Worm (Caenorhabditis elegans) whole organism, late embryonic: ENCODE measurements around the gene snai-1.

ENCODE experiments used
- C08G9.2 ChIP-seq: sonication (generic microtip); optimal IDR thresholded peaks from 2 replicates; lab custom pipeline; 2016; ENCODE audit warnings: mild to moderate bottlenecking, missing genetic modification characterization, moderate library complexity, missing compliant biosample characterization
- C38D4.7 ChIP-seq: fragments of 200-800 bp; sonication (Bioruptor generic); optimal IDR thresholded peaks from 2 replicates; lab custom pipeline; 2018; ENCODE audit warnings: mild to moderate bottlenecking, missing genetic modification characterization, moderate library complexity, missing compliant biosample characterization
- F13H6.1 ChIP-seq: sonication (generic microtip); optimal IDR thresholded peaks from 2 replicates; lab custom pipeline; 2016; ENCODE audit warnings: missing genetic modification characterization, missing compliant biosample characterization
- K02D7.2 ChIP-seq: sonication (generic microtip); optimal IDR thresholded peaks from 2 replicates; lab custom pipeline; 2017; ENCODE audit warnings: mild to moderate bottlenecking, missing genetic modification characterization, missing compliant biosample characterization
- K09A11.1 ChIP-seq: sonication (generic microtip); optimal IDR thresholded peaks from 2 replicates; lab custom pipeline; 2017; ENCODE audit warnings: antibody characterized with exemption, mild to moderate bottlenecking, missing genetic modification characterization, missing compliant biosample characterization; ENCODE audit not compliant: insufficient read depth
- Y22D7AL.16 ChIP-seq: sonication (generic microtip); optimal IDR thresholded peaks from 2 replicates; lab custom pipeline; 2016; ENCODE audit warnings: missing genetic modification characterization, missing compliant biosample characterization
- ahr-1 ChIP-seq: sonication (generic microtip); optimal IDR thresholded peaks from 2 replicates; lab custom pipeline; 2016; ENCODE audit warnings: missing genetic modification characterization, missing compliant biosample characterization
- ama-1 ChIP-seq: fragments of 150-350 bp; optimal IDR thresholded peaks from 2 replicates; lab custom pipeline; 2014
- ceh-18 ChIP-seq: sonication (generic microtip); optimal IDR thresholded peaks from 2 replicates; lab custom pipeline; 2016; ENCODE audit warnings: missing genetic modification characterization, missing compliant biosample characterization
- ceh-2 ChIP-seq: sonication (generic microtip); optimal IDR thresholded peaks from 2 replicates; lab custom pipeline; 2016; ENCODE audit warnings: missing genotype, missing genetic modification characterization, missing compliant biosample characterization
- ceh-22 ChIP-seq: sonication (generic microtip); optimal IDR thresholded peaks from 2 replicates; lab custom pipeline; 2017; ENCODE audit warnings: missing biosample characterization, missing genetic modification characterization
- ceh-24 ChIP-seq: sonication (generic microtip); optimal IDR thresholded peaks from 2 replicates; lab custom pipeline; 2016; ENCODE audit warnings: mild to moderate bottlenecking, missing genetic modification characterization, missing compliant biosample characterization
- ceh-30 ChIP-seq: fragments of 150-350 bp; optimal IDR thresholded peaks from 2 replicates; lab custom pipeline; 2014; ENCODE audit warnings: missing biosample characterization, missing genetic modification characterization
- ceh-31 ChIP-seq: sonication (generic microtip); optimal IDR thresholded peaks from 2 replicates; lab custom pipeline; 2016; ENCODE audit warnings: missing genetic modification characterization, missing compliant biosample characterization
- ceh-48 ChIP-seq: sonication (generic microtip); optimal IDR thresholded peaks from 2 replicates; lab custom pipeline; 2016; ENCODE audit warnings: missing genetic modification characterization, inconsistent platforms, missing compliant biosample characterization
- ceh-6 ChIP-seq: fragments of 200-800 bp; sonication (Bioruptor generic); optimal IDR thresholded peaks from 2 replicates; lab custom pipeline; 2018; ENCODE audit warnings: mild to moderate bottlenecking, missing genetic modification characterization, missing compliant biosample characterization
- ceh-9 ChIP-seq: sonication (generic microtip); optimal IDR thresholded peaks from 2 replicates; lab custom pipeline; 2016; ENCODE audit warnings: mild to moderate bottlenecking, missing genetic modification characterization, inconsistent platforms, missing compliant biosample characterization
- che-1 ChIP-seq: sonication (generic microtip); optimal IDR thresholded peaks from 2 replicates; lab custom pipeline; 2016; ENCODE audit warnings: mild to moderate bottlenecking, missing genetic modification characterization, missing compliant biosample characterization
- elt-2 ChIP-seq: sonication (generic microtip); optimal IDR thresholded peaks from 2 replicates; lab custom pipeline; 2016; ENCODE audit warnings: missing genetic modification reagents, missing genetic modification characterization, missing compliant biosample characterization
- elt-4 ChIP-seq: sonication (generic microtip); optimal IDR thresholded peaks from 2 replicates; lab custom pipeline; 2016; ENCODE audit warnings: missing genetic modification characterization, missing compliant biosample characterization
- ets-4 ChIP-seq: sonication (generic microtip); optimal IDR thresholded peaks from 2 replicates; lab custom pipeline; 2016; ENCODE audit warnings: missing genetic modification characterization, missing compliant biosample characterization
- eyg-1 ChIP-seq: sonication (generic microtip); optimal IDR thresholded peaks from 2 replicates; lab custom pipeline; 2016; ENCODE audit warnings: missing genotype, missing genetic modification characterization, missing compliant biosample characterization
- fkh-10 ChIP-seq: fragments of 150-350 bp; optimal IDR thresholded peaks from 2 replicates; lab custom pipeline; 2014; ENCODE audit warnings: missing biosample characterization, missing genetic modification reagents, missing genetic modification characterization
- fkh-6 ChIP-seq: sonication (generic microtip); optimal IDR thresholded peaks from 2 replicates; lab custom pipeline; 2016; ENCODE audit warnings: missing genetic modification characterization, missing compliant biosample characterization
- hlh-15 ChIP-seq: sonication (generic microtip); optimal IDR thresholded peaks from 2 replicates; lab custom pipeline; 2016; ENCODE audit warnings: missing genetic modification characterization, missing compliant biosample characterization
- hlh-30 ChIP-seq: sonication (generic microtip); optimal IDR thresholded peaks from 2 replicates; lab custom pipeline; 2017; ENCODE audit warnings: antibody characterized with exemption, missing genetic modification characterization, missing compliant biosample characterization; ENCODE audit not compliant: insufficient read depth
- hlh-6 ChIP-seq: sonication (generic microtip); optimal IDR thresholded peaks from 2 replicates; lab custom pipeline; 2016; ENCODE audit warnings: missing genotype, missing genetic modification characterization, missing compliant biosample characterization
- lim-6 ChIP-seq: sonication (generic microtip); optimal IDR thresholded peaks from 2 replicates; lab custom pipeline; 2016; ENCODE audit warnings: missing genetic modification characterization, missing compliant biosample characterization
- lin-11 ChIP-seq: fragments of 200-800 bp; sonication (Bioruptor generic); optimal IDR thresholded peaks from 2 replicates; lab custom pipeline; 2018; ENCODE audit warnings: mild to moderate bottlenecking, missing genetic modification characterization, missing compliant biosample characterization
- mec-3 ChIP-seq: sonication (generic microtip); optimal IDR thresholded peaks from 2 replicates; lab custom pipeline; 2016; ENCODE audit warnings: borderline replicate concordance, missing genetic modification characterization, missing compliant biosample characterization
- nfya-1 ChIP-seq: sonication (generic microtip); optimal IDR thresholded peaks from 2 replicates; lab custom pipeline; 2017; ENCODE audit warnings: missing genetic modification characterization, mild to moderate bottlenecking, missing compliant biosample characterization, antibody characterized with exemption, moderate library complexity
- nhr-11 ChIP-seq: fragments of 150-350 bp; optimal IDR thresholded peaks from 2 replicates; lab custom pipeline; 2014; ENCODE audit warnings: missing biosample characterization, missing genetic modification characterization
- npax-4 ChIP-seq: sonication (generic microtip); optimal IDR thresholded peaks from 2 replicates; lab custom pipeline; 2016; ENCODE audit warnings: missing genetic modification characterization, missing compliant biosample characterization
- odd-2 ChIP-seq: sonication (generic microtip); optimal IDR thresholded peaks from 2 replicates; lab custom pipeline; 2017; ENCODE audit warnings: antibody characterized with exemption, mild to moderate bottlenecking, missing genetic modification characterization, missing compliant biosample characterization
- pag-3 ChIP-seq: sonication (generic microtip); optimal IDR thresholded peaks from 2 replicates; lab custom pipeline; 2016; ENCODE audit warnings: missing compliant biosample characterization, missing genetic modification characterization, borderline replicate concordance
- pax-1 ChIP-seq: fragments of 150-350 bp; optimal IDR thresholded peaks from 2 replicates; lab custom pipeline; 2014; ENCODE audit warnings: missing biosample characterization, missing genetic modification characterization
- pros-1 ChIP-seq: fragments of 150-350 bp; optimal IDR thresholded peaks from 2 replicates; lab custom pipeline; 2014; ENCODE audit warnings: missing biosample characterization, missing genetic modification reagents, missing genetic modification characterization
- ref-2 ChIP-seq: sonication (generic microtip); optimal IDR thresholded peaks from 2 replicates; lab custom pipeline; 2016; ENCODE audit warnings: missing genetic modification characterization, missing compliant biosample characterization
- sdc-2 ChIP-seq: sonication (generic microtip); optimal IDR thresholded peaks from 2 replicates; lab custom pipeline; 2016; ENCODE audit warnings: missing genotype, missing genetic modification characterization, missing compliant biosample characterization
- sox-4 ChIP-seq: sonication (generic microtip); optimal IDR thresholded peaks from 2 replicates; lab custom pipeline; 2017; ENCODE audit warnings: mild to moderate bottlenecking, missing genetic modification characterization, inconsistent platforms, missing compliant biosample characterization
- syd-9 ChIP-seq: sonication (generic microtip); optimal IDR thresholded peaks from 2 replicates; lab custom pipeline; 2016; ENCODE audit warnings: mild to moderate bottlenecking, missing genetic modification characterization, moderate library complexity, missing compliant biosample characterization
- tbx-7 ChIP-seq: sonication (generic microtip); optimal IDR thresholded peaks from 2 replicates; lab custom pipeline; 2016; ENCODE audit warnings: missing genotype, missing genetic modification characterization, missing compliant biosample characterization
- ttx-3 ChIP-seq: sonication (generic microtip); optimal IDR thresholded peaks from 2 replicates; lab custom pipeline; 2016; ENCODE audit warnings: missing genetic modification reagents, missing genetic modification characterization, missing compliant biosample characterization
- unc-55 ChIP-seq: sonication (generic microtip); optimal IDR thresholded peaks from 2 replicates; lab custom pipeline; 2017; ENCODE audit warnings: missing biosample characterization, missing genetic modification reagents, missing genetic modification characterization
- unc-86 ChIP-seq: sonication (generic microtip); optimal IDR thresholded peaks from 2 replicates; lab custom pipeline; 2016; ENCODE audit warnings: missing genetic modification characterization, missing compliant biosample characterization
- zip-5 ChIP-seq: sonication (generic microtip); optimal IDR thresholded peaks from 2 replicates; lab custom pipeline; 2016; ENCODE audit warnings: missing genetic modification characterization, missing compliant biosample characterization

The snai-1 gene

DNA sequence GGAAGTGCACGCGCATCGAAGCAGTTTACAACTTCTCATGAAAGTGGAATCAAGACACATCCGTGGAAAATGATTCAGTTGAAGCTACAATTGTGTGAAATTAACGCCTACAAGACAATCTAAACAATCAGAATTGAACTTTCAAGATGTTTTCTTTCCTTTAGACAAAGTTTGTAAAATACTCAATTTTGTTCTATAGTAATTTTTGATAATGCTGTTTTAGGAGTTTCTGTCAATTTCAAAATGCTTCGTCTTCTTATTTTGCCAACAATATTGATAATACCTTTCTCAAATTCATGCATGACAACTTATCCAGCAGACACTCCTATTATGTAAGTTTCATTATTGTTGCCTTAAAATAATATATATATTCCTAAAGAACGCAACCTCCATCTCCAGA lies 44.4 kb downstream of the snai-1 start, which contains the start of gene T21D12.11:
T21D12.11 (plus strand) TSS at position 301 of the 400 bp plus-strand sequence.
- TF ChIP-seq elt-4 (tag; lab: Kevin White, UChicago) (no peak), C38D4.7 (no peak), pros-1 (tag; lab: Kevin White, UChicago) (no peak), ceh-6 (GFP tag; lab: Kevin White, UChicago) (no peak), hlh-6 (no peak), ceh-48 (tag; lab: Kevin White, UChicago) (no peak), odd-2 (no peak), ref-2 (tag; lab: Kevin White, UChicago) (no peak), elt-2 (tag; lab: Kevin White, UChicago) (no peak), zip-5 (tag; lab: Kevin White, UChicago) (no peak), ceh-24 (tag; lab: Kevin White, UChicago) (no peak), unc-86 (tag; lab: Kevin White, UChicago) (no peak), mec-3 (no peak), npax-4 (no peak)

- no peak for TF ChIP-seq ama-1
- no peak for TF ChIP-seq ttx-3 (tag; lab: Kevin White, UChicago)
- TF ChIP-seq ceh-22 (tag; lab: Kevin White, UChicago), result no peak
- TF ChIP-seq lin-11, result no peak
- no peak for TF ChIP-seq fkh-6 (tag; lab: Kevin White, UChicago)
- no peak for TF ChIP-seq pag-3 (tag; lab: Kevin White, UChicago)
- no peak for TF ChIP-seq K02D7.2 (tag; lab: Kevin White, UChicago)
- TF ChIP-seq ceh-30 (tag; lab: Kevin White, UChicago), result no peak
- no peak for TF ChIP-seq sox-4
- no peak for TF ChIP-seq zip-5 (tag; lab: Kevin White, UChicago)
- TF ChIP-seq ceh-9 (tag; lab: Kevin White, UChicago), result no peak
- TF ChIP-seq, all 69 proteins: peak for 0
Observed at ce11 chrIV:266148-266547, 47.4 kb downstream of the snai-1 start, which contains the start of gene T21D12.12. TSS of gene T21D12.12 (plus strand) at chrIV:266448.

DNA sequence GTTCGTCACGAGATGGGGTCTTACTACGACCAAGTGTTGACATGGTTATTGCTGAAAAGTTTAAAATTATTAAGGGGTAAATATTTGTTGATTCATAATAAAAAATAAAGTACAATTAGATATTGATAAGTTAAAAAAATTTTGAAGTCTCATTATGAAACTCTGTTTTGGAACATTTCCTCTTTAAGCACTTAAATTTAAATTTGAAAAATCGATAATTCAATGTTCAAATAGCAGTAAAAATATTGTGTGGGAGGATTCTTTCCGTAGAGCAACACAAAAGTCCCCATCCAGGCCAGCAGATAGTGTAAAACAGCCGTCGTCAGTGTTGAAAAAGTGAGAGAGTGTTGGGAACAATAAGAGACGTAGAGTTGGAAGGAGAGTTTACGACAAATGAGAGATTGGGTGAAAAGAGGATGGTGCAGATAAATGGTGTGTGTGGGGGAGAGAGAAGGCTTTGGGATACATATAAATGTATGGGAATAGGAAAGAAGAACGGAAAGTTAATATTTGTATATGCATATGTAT lies 49.3 kb downstream of the snai-1 start, which contains the start of gene pat-6:
pat-6 (minus strand) TSS at position 51 of the 528 bp plus-strand sequence.
- peak; percentile 42 for TF ChIP-seq unc-55
- peak; percentile 36 for TF ChIP-seq ceh-31
- no peak for TF ChIP-seq sdc-2
- TF ChIP-seq C08G9.2 (tag; lab: Kevin White, UChicago), result no peak
- peak; percentile 26 for TF ChIP-seq ceh-18
- peak; percentile 1 for TF ChIP-seq pax-1 (tag; lab: Kevin White, UChicago)
- peak; percentile 57 for TF ChIP-seq nfya-1

DNA sequence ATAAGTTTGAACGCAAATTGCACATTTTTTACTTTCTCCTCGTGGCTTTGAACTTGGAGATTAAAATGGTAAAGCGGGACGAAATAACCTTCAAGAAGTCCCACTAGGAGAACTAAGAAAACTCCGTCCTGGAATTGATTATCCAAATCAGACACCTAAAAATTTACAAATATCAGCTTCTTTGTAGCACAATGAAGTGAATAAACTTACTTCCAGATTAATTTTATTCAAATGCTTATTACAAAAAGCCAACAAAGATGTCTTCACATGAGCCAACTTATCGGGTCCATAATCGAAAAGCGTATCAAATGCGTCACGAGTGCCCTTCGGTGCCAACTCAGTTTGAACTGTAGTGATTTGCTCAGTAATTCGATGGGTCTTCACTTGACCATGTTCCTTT lies 51.1 kb downstream of the snai-1 start:
- TF ChIP-seq ceh-9 (tag; lab: Kevin White, UChicago) (no peak), pag-3 (tag; lab: Kevin White, UChicago) (no peak)

DNA sequence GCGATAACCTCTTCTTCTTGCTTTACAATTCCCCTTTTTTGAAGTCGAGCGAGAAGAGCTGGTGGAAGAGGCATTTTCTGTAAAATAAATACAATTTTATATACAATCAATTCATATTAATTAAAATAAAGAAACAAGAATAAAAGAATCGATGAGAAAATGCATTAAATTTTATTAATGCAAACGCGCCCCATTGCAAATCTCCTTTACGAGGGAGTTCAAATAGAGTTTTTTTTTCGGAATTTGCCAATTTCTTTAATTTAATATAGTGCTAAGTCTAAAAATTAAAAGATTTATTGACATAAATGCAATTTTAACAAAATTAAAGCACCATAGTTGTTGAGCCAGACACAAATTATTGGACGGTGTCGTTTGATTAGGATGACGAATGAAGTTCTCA lies 51.9 kb downstream of the snai-1 start, which contains the start of gene pqbp-1.1:
pqbp-1.1 (minus strand) TSS at position 77 of the 400 bp plus-strand sequence.
- no peak for TF ChIP-seq ceh-9 (tag; lab: Kevin White, UChicago)
- TF ChIP-seq hlh-30, result no peak
- TF ChIP-seq ceh-31, result no peak
- no peak for TF ChIP-seq lim-6 (tag; lab: Kevin White, UChicago)
- no peak for TF ChIP-seq hlh-15
- TF ChIP-seq pax-1 (tag; lab: Kevin White, UChicago), result peak; percentile 48
- TF ChIP-seq F13H6.1, result no peak
- TF ChIP-seq nhr-11 (tag; lab: Kevin White, UChicago), result no peak
- no peak for TF ChIP-seq ets-4 (tag; lab: Kevin White, UChicago)
- TF ChIP-seq Y22D7AL.16 (tag; lab: Kevin White, UChicago), result no peak
- no peak for TF ChIP-seq ceh-22 (tag; lab: Kevin White, UChicago)
- TF ChIP-seq elt-4 (tag; lab: Kevin White, UChicago), result no peak
- no peak for TF ChIP-seq eyg-1 (tag; lab: Kevin White, UChicago)
- TF ChIP-seq K09A11.1 (tag; lab: Kevin White, UChicago), result no peak
- TF ChIP-seq npax-4, result no peak
- no peak for TF ChIP-seq ahr-1 (tag; lab: Kevin White, UChicago)
- no peak for TF ChIP-seq che-1 (tag; lab: Kevin White, UChicago)
- no peak for TF ChIP-seq ceh-2
- peak; percentile 6 for TF ChIP-seq elt-2 (tag; lab: Kevin White, UChicago)
- no peak for TF ChIP-seq fkh-10
- no peak for TF ChIP-seq pag-3 (tag; lab: Kevin White, UChicago)
- no peak for TF ChIP-seq tbx-7 (tag; lab: Kevin White, UChicago)
- TF ChIP-seq syd-9 (tag; lab: Kevin White, UChicago), result no peak
